Fruit fly (Drosophila melanogaster): Measurements from ENCODE around the gene Hmr.

- TF ChIP-seq Pif1A (GFP tag; optimal IDR thresholded peaks at IDR 0.05) (no peak), EcR (GFP tag; optimal IDR thresholded peaks at IDR 0.05) (no peak), CG34367 (tag; optimal IDR thresholded peaks at IDR 0.05) (no peak)
These were observed 47.9 kb downstream of the Hmr start for dm6 chrX:10547857-10548135.
